Worm (Caenorhabditis elegans) whole organism, L3 larva: ENCODE measurements around the gene K08F8.7.

Experiments
- R02D3.7 ChIP-seq: fragments of 150-350 bp; optimal IDR thresholded peaks from 2 replicates; lab custom pipeline; 2014; ENCODE audit warnings: missing biosample characterization, missing genetic modification characterization
- aly-2 ChIP-seq: fragments of 150-350 bp; optimal IDR thresholded peaks from 2 replicates; lab custom pipeline; 2014; ENCODE audit warnings: missing biosample characterization, missing genetic modification characterization
- elt-3 ChIP-seq, 3 experiments: fragments of 150-350 bp in 1 of 3; sonication (generic microtip) in 2 of 3; optimal IDR thresholded peaks; 2 replicates in 2 of 3; 4 replicates in 1 of 3; lab custom pipeline; 2014 to 2017; ENCODE audit warnings: missing biosample characterization in 3 of 3, missing genetic modification characterization in 3 of 3
- fkh-10 ChIP-seq: sonication (generic microtip); optimal IDR thresholded peaks from 2 replicates; lab custom pipeline; 2017; ENCODE audit warnings: missing biosample characterization, missing genetic modification reagents, missing genetic modification characterization
- fos-1 ChIP-seq: fragments of 150-350 bp; optimal IDR thresholded peaks from 2 replicates; lab custom pipeline; 2014; ENCODE audit warnings: missing biosample characterization, missing genetic modification characterization
- nhr-11 ChIP-seq: fragments of 150-350 bp; optimal IDR thresholded peaks from 2 replicates; lab custom pipeline; 2014; ENCODE audit warnings: missing biosample characterization, missing genetic modification characterization
- nhr-28 ChIP-seq: fragments of 150-350 bp; optimal IDR thresholded peaks from 2 replicates; lab custom pipeline; 2014; ENCODE audit warnings: missing biosample characterization, missing genetic modification characterization
- nhr-77 ChIP-seq: fragments of 150-350 bp; optimal IDR thresholded peaks from 2 replicates; lab custom pipeline; 2014; ENCODE audit warnings: missing biosample characterization, missing genetic modification characterization
- unc-39 ChIP-seq: sonication (generic microtip); optimal IDR thresholded peaks from 4 replicates; lab custom pipeline; 2017; ENCODE audit warnings: missing biosample characterization, missing genetic modification characterization
- ztf-11 ChIP-seq: fragments of 150-350 bp; optimal IDR thresholded peaks from 2 replicates; lab custom pipeline; 2014; ENCODE audit warnings: missing biosample characterization, missing genetic modification characterization

ce11 chrII:8710317-8710716 lies 44.9 kb downstream of the K08F8.7 start, which contains the start of gene srg-15:
- TF ChIP-seq nhr-28 (tag; lab: Kevin White, UChicago) (no peak), fkh-10 (no peak), elt-3 (tag; optimal IDR thresholded peaks at IDR 0.05; lab: Kevin White, UChicago) (no peak), aly-2 (tag; lab: Kevin White, UChicago) (no peak), nhr-77 (no peak), R02D3.7 (tag; lab: Kevin White, UChicago) (no peak), unc-39 (tag; lab: Kevin White, UChicago) (no peak), fos-1 (tag; lab: Kevin White, UChicago) (no peak), nhr-11 (no peak), ztf-11 (tag; lab: Kevin White, UChicago) (no peak)
